Fruit fly (Drosophila melanogaster): ENCODE results near the gene VAChT.

VAChT gene

dm6 chr3R:18758548-18759257 lies 53.4 kb downstream of the VAChT start, which contains the start of gene Epg5 (continued):
- no peak for TF ChIP-seq CG2199 (GFP tag; IDR thresholded peaks at IDR 0.05)
- TF ChIP-seq CG12219 (GFP tag; optimal IDR thresholded peaks at IDR 0.05): no peak
- TF ChIP-seq CG31365 (tag; optimal IDR thresholded peaks at IDR 0.05): no peak
- peak; percentile 62 for TF ChIP-seq ssp (GFP tag; IDR thresholded peaks at IDR 0.05)
- TF ChIP-seq sc (optimal IDR thresholded peaks at IDR 0.05): no peak
- no peak for TF ChIP-seq sc (GFP tag; optimal IDR thresholded peaks at IDR 0.05)
- TF ChIP-seq fd96Cb (tag; optimal IDR thresholded peaks at IDR 0.05): peak; percentile 50
- TF ChIP-seq CG32767 (GFP tag; IDR thresholded peaks at IDR 0.05): peak; percentile 43; the same call in 1 of the 2 replicates
- peak; percentile 68; the same call in 1 of the 2 replicates for TF ChIP-seq ranshi (GFP tag; IDR thresholded peaks at IDR 0.05)
- TF ChIP-seq grau (tag; optimal IDR thresholded peaks at IDR 0.05): no peak
- TF ChIP-seq corto (GFP tag; optimal IDR thresholded peaks at IDR 0.05): peak; percentile 28
- no peak for TF ChIP-seq CG1832 (GFP tag; optimal IDR thresholded peaks at IDR 0.05)
- no peak for TF ChIP-seq pan (optimal IDR thresholded peaks at IDR 0.05)
- TF ChIP-seq pan (GFP tag; optimal IDR thresholded peaks at IDR 0.05 in 1 of 2, IDR thresholded peaks at IDR 0.05 in 1 of 2): peak in 1 of 2 experiments; percentile 56
- peak; percentile 30 for TF ChIP-seq pb (GFP tag; optimal IDR thresholded peaks at IDR 0.05)
- no peak for TF ChIP-seq lab (GFP tag; optimal IDR thresholded peaks at IDR 0.05)
- peak; percentile 49; the same call in 1 of the 2 replicates for TF ChIP-seq CG11247 (GFP tag; IDR thresholded peaks at IDR 0.05)
- peak; percentile 99 for TF ChIP-seq vnd (GFP tag; IDR thresholded peaks at IDR 0.05; ENCODE audit: partially characterized antibody)
- TF ChIP-seq CG5180 (GFP tag; optimal IDR thresholded peaks at IDR 0.05): no peak
- TF ChIP-seq Ada2b (GFP tag; IDR thresholded peaks at IDR 0.05): peak; percentile 47; the same call in 1 of the 2 replicates
- 0 out of 2 replicates have a peak, but pooled peaks have one; percentile 33 for TF ChIP-seq Awh (GFP tag; IDR thresholded peaks at IDR 0.05)
- peak; percentile 81 for TF ChIP-seq CG14014 (GFP tag; IDR thresholded peaks at IDR 0.05)
- peak; percentile 67 for TF ChIP-seq pum (GFP tag; optimal IDR thresholded peaks at IDR 0.05)
- TF ChIP-seq CG12104 (GFP tag; optimal IDR thresholded peaks at IDR 0.05): peak; percentile 3
- no peak for TF ChIP-seq CG6854 (GFP tag; optimal IDR thresholded peaks at IDR 0.05)
- no peak for TF ChIP-seq CG13894 (tag; optimal IDR thresholded peaks at IDR 0.05)
- peak; percentile 30 for TF ChIP-seq CG10462 (GFP tag; optimal IDR thresholded peaks at IDR 0.05)
- no peak for TF ChIP-seq Hmr (GFP tag; optimal IDR thresholded peaks at IDR 0.05)
- TF ChIP-seq CG10267 (tag; optimal IDR thresholded peaks at IDR 0.05): peak; percentile 74
- peak; percentile 93 for TF ChIP-seq Sin3A (optimal IDR thresholded peaks at IDR 0.05)
- TF ChIP-seq unpg (GFP tag; optimal IDR thresholded peaks at IDR 0.05): no peak
- peak; percentile 71 for TF ChIP-seq Mad (GFP tag; optimal IDR thresholded peaks at IDR 0.05)
- TF ChIP-seq bigmax (GFP tag; optimal IDR thresholded peaks at IDR 0.05): no peak
- peak; percentile 72 for TF ChIP-seq Aef1 (GFP tag; IDR thresholded peaks at IDR 0.05)
- TF ChIP-seq CG3995 (GFP tag; optimal IDR thresholded peaks at IDR 0.05): peak; percentile 80
- no peak for TF ChIP-seq abd-A (tag; optimal IDR thresholded peaks at IDR 0.05)
- no peak for TF ChIP-seq Deaf1 (tag; optimal IDR thresholded peaks at IDR 0.05)
- TF ChIP-seq CG12155 (GFP tag; optimal IDR thresholded peaks at IDR 0.05): peak; percentile 74
- TF ChIP-seq CG17912 (GFP tag; optimal IDR thresholded peaks at IDR 0.05): no peak
- TF ChIP-seq usp (GFP tag; optimal IDR thresholded peaks at IDR 0.05): no peak
- TF ChIP-seq lov (optimal IDR thresholded peaks at IDR 0.05): no peak
- TF ChIP-seq lov (GFP tag; IDR thresholded peaks at IDR 0.05): no peak
- peak; percentile 78 for TF ChIP-seq Dip3 (GFP tag; optimal IDR thresholded peaks at IDR 0.05)
- TF ChIP-seq ftz-f1 (GFP tag; optimal IDR thresholded peaks at IDR 0.05): peak; percentile 42
- TF ChIP-seq wdn (GFP tag; IDR thresholded peaks at IDR 0.05): peak; percentile 54; the same call in 1 of the 2 replicates
- no peak for TF ChIP-seq CG15269 (tag; optimal IDR thresholded peaks at IDR 0.05)
- TF ChIP-seq kah (GFP tag; optimal IDR thresholded peaks at IDR 0.05): no peak
- no peak for TF ChIP-seq Fer3 (tag; optimal IDR thresholded peaks at IDR 0.05)
- peak; percentile 48 for TF ChIP-seq HmgD (GFP tag; optimal IDR thresholded peaks at IDR 0.05)
- peak; percentile 97 for TF ChIP-seq CG2129 (GFP tag; IDR thresholded peaks at IDR 0.05; ENCODE audit: partially characterized antibody)
- TF ChIP-seq ase (GFP tag; IDR thresholded peaks at IDR 0.05): peak; percentile 56; the same call in 2 of the 3 replicates

All from whole organism, embryonic.